Fruit fly (Drosophila melanogaster) whole organism, prepupa: Measurements from ENCODE around the gene GstD6.

Source experiments
- CG31627 ChIP-seq: fragments of 200-800 bp; sonication (Bioruptor generic); optimal IDR thresholded peaks from 3 replicates; lab custom pipeline; 2016; ENCODE audit warnings: missing biosample characterization, missing genetic modification characterization
- CG34406 ChIP-seq: fragments of 200-800 bp; sonication (Bioruptor generic); optimal IDR thresholded peaks from 3 replicates; lab custom pipeline; 2016; ENCODE audit warnings: missing biosample characterization, missing genetic modification characterization
- CG3919 ChIP-seq: fragments of 200-800 bp; sonication (Bioruptor generic); optimal IDR thresholded peaks from 3 replicates; lab custom pipeline; 2016; ENCODE audit warnings: missing biosample characterization, missing genetic modification characterization
- CG4318 ChIP-seq: fragments of 200-800 bp; sonication (Bioruptor generic); optimal IDR thresholded peaks from 3 replicates; lab custom pipeline; 2017; ENCODE audit warnings: missing biosample characterization, mild to moderate bottlenecking, missing genetic modification characterization
- Hr38 ChIP-seq: sonication (Bioruptor generic); optimal IDR thresholded peaks from 2 replicates; lab custom pipeline; 2016; ENCODE audit warnings: missing biosample characterization, missing genetic modification characterization
- acj6 ChIP-seq: fragments of 200-800 bp; sonication (Bioruptor generic); optimal IDR thresholded peaks from 3 replicates; lab custom pipeline; 2016; ENCODE audit warnings: missing biosample characterization, missing genetic modification characterization
- topi ChIP-seq: fragments of 200-800 bp; sonication (Bioruptor generic); optimal IDR thresholded peaks from 3 replicates; lab custom pipeline; 2016; ENCODE audit warnings: missing biosample characterization, missing genetic modification characterization

DNA sequence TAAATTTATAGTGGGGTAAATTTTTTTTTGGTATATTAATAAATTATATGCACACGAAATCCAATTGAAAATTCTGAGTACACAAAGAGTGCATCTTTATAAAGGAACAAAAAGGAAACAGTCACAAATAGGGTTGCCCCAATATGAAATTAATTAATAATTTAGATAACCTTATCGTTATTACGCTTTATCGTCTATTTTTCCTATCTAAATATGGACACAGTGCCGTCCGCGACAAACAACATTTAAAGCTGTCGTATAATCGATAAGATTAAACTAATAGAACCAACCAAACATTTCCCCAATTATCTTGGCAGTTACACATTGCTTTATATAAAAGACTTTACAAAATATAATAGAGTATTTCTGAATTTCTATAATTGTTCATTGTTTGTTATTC, 21.1 kb downstream of the GstD6 start:
- TF ChIP-seq CG31627 = no peak
- no peak for TF ChIP-seq CG4318 (GFP tag; lab: Kevin White, UChicago)
- no peak for TF ChIP-seq Hr38 (GFP tag; lab: Kevin White, UChicago)
- TF ChIP-seq acj6 (GFP tag; lab: Kevin White, UChicago) = no peak
- no peak for TF ChIP-seq CG3919 (GFP tag; lab: Kevin White, UChicago)
- no peak for TF ChIP-seq CG34406 (GFP tag; lab: Kevin White, UChicago)
- TF ChIP-seq topi (GFP tag; lab: Kevin White, UChicago) = no peak
